Worm (Caenorhabditis elegans) whole organism, early embryonic: Measurements from ENCODE around the gene Y77E11A.23.

Source experiments
- B0310.2 ChIP-seq: sonication (generic microtip); optimal IDR thresholded peaks from 2 replicates; lab custom pipeline; 2016; ENCODE audit warnings: mild to moderate bottlenecking, missing genetic modification characterization, missing compliant biosample characterization
- F13C5.2 ChIP-seq: sonication (generic microtip); optimal IDR thresholded peaks from 2 replicates; lab custom pipeline; 2017; ENCODE audit warnings: mild to moderate bottlenecking, missing genetic modification characterization, inconsistent platforms, missing compliant biosample characterization
- aly-1 ChIP-seq: sonication (generic microtip); optimal IDR thresholded peaks from 2 replicates; lab custom pipeline; 2016; ENCODE audit warnings: missing genetic modification characterization, missing compliant biosample characterization
- ceh-13 ChIP-seq: fragments of 200-800 bp; sonication (Bioruptor generic); optimal IDR thresholded peaks from 2 replicates; lab custom pipeline; 2018; ENCODE audit warnings: mild to moderate bottlenecking, missing genetic modification characterization, missing compliant biosample characterization
- ceh-36 ChIP-seq: sonication (generic microtip); optimal IDR thresholded peaks from 2 replicates; lab custom pipeline; 2016; ENCODE audit warnings: missing genetic modification characterization, inconsistent platforms, missing compliant biosample characterization
- ets-7 ChIP-seq: sonication (generic microtip); optimal IDR thresholded peaks from 2 replicates; lab custom pipeline; 2016; ENCODE audit warnings: missing genotype, missing genetic modification characterization, missing compliant biosample characterization
- flt-1 ChIP-seq: fragments of 200-800 bp; sonication (Bioruptor generic); IDR thresholded peaks from 2 replicates; pipeline ENCODE4 v1.3.6; 2022; ENCODE audit warnings: missing genetic modification characterization, missing compliant biosample characterization
- hmbx-1 ChIP-seq: sonication (generic microtip); optimal IDR thresholded peaks from 2 replicates; lab custom pipeline; 2016; ENCODE audit warnings: mild to moderate bottlenecking, missing genetic modification characterization, missing compliant biosample characterization
- hmg-4 ChIP-seq: fragments of 200-800 bp; sonication (Bioruptor generic); optimal IDR thresholded peaks from 2 replicates; lab custom pipeline; 2018; ENCODE audit warnings: mild to moderate bottlenecking, missing genetic modification characterization, missing compliant biosample characterization
- hnd-1 ChIP-seq: sonication (generic microtip); optimal IDR thresholded peaks from 2 replicates; lab custom pipeline; 2016; ENCODE audit warnings: missing genetic modification characterization, missing compliant biosample characterization
- pes-1 ChIP-seq: fragments of 200-800 bp; sonication (Bioruptor generic); IDR thresholded peaks from 2 replicates; pipeline ENCODE4 v1.3.6; 2022; ENCODE audit warnings: missing genetic modification reagents, missing genetic modification characterization, missing compliant biosample characterization
- scrt-1 ChIP-seq: fragments of 200-800 bp; sonication (Bioruptor generic); IDR thresholded peaks from 2 replicates; pipeline ENCODE4 v1.3.6; 2022; ENCODE audit warnings: missing genetic modification characterization, missing compliant biosample characterization
- sea-1 ChIP-seq: fragments of 200-800 bp; sonication (Bioruptor generic); conservative IDR thresholded peaks from 2 replicates; pipeline ENCODE4 v1.3.6; 2022; ENCODE audit warnings: missing genetic modification characterization, missing compliant biosample characterization
- tbx-11 ChIP-seq: fragments of 200-800 bp; sonication (Bioruptor generic); IDR thresholded peaks from 2 replicates; pipeline ENCODE4 v1.3.6; 2022; ENCODE audit warnings: missing genetic modification characterization, missing compliant biosample characterization
- tbx-37 ChIP-seq: fragments of 200-800 bp; sonication (Bioruptor generic); conservative IDR thresholded peaks from 2 replicates; pipeline ENCODE4 v1.3.6; 2022; ENCODE audit warnings: missing genetic modification reagents, missing genetic modification characterization, missing compliant biosample characterization
- tra-4 ChIP-seq: sonication (generic microtip); optimal IDR thresholded peaks from 2 replicates; lab custom pipeline; 2017; ENCODE audit warnings: missing genetic modification characterization, missing compliant biosample characterization

Y77E11A.23 gene

ce11 chrIV:1385500-1385899 lies 44.7 kb downstream of the Y77E11A.23 start:
- TF ChIP-seq flt-1 (no peak), ets-7 (tag; lab: Kevin White, UChicago) (no peak), hmbx-1 (tag; lab: Kevin White, UChicago) (no peak), tra-4 (tag; lab: Kevin White, UChicago) (no peak), tbx-37 (GFP tag; lab: Robert Waterston, UW) (no peak), hmg-4 (no peak), B0310.2 (tag; lab: Kevin White, UChicago) (no peak), scrt-1 (GFP tag; lab: Robert Waterston, UW) (no peak), pes-1 (no peak), tbx-11 (GFP tag; lab: Robert Waterston, UW) (no peak), F13C5.2 (tag; lab: Kevin White, UChicago) (no peak), ceh-36 (tag; lab: Kevin White, UChicago) (no peak), ceh-13 (GFP tag; lab: Kevin White, UChicago) (no peak), sea-1 (GFP tag; lab: Robert Waterston, UW) (no peak), aly-1 (tag; lab: Kevin White, UChicago) (no peak)

DNA sequence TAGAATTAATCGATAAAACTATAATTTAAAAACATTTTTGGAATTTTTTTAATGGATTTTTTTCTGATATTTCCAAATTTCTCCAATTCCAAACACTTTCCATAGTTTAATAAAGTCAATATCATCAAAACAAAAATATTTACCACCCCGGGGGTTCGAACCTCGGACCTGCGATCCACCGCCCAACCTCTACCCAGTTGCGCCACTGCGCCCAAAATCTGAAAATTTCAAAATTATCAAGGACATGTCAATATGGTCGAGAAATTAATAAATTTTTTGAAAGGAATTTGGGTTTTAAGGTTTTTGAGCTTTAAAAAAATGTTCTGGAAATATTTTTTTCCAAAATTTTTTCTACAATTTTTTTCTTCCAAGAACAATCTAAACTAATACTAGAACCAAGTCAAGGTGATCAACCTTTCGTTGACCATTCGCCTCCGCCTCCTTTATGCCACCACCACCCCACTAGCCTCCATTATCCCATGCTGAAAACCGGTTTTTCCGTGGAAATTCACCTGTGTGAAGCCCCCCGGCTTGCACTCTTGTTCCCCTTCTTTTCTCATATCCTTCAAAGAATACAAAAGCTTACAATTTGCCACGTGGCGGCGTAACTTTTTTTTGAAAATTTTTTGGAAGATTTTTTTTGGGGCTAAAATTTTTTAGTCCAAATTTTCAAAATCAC lies 48.4 kb downstream of the Y77E11A.23 start:
- TF ChIP-seq tbx-37 (GFP tag; lab: Robert Waterston, UW) = no peak
- TF ChIP-seq hnd-1 = no peak
- no peak for TF ChIP-seq ets-7 (tag; lab: Kevin White, UChicago)
- TF ChIP-seq pes-1 = no peak
- no peak for TF ChIP-seq ceh-36 (tag; lab: Kevin White, UChicago)
- no peak for TF ChIP-seq B0310.2 (tag; lab: Kevin White, UChicago)

DNA sequence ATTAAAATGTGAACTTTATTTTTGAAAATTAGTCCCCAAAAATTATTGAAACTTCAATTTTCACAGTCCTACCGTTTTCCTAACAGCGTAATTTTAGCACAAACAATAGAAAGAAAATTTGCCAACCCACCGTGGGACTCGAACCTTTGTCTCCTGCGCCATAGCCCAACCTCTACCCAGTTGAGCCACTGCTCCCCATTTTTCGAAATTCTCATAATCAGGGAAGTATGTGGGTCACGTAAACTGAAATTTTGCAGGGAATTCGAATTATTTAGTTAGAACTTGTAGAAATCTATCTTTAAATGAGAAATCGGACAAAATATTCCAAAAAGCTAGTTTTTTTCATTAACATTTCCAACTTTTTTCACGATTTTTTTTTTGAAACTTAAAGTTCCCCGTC lies 49.8 kb downstream of the Y77E11A.23 start:
- no peak for TF ChIP-seq tbx-11 (GFP tag; lab: Robert Waterston, UW)
- TF ChIP-seq tbx-37 (GFP tag; lab: Robert Waterston, UW) = no peak
